Worm (Caenorhabditis elegans) whole organism, L2 larva: ENCODE data around the gene F56C9.6.

ENCODE experiments used
- R02D3.7 ChIP-seq: fragments of 150-350 bp; optimal IDR thresholded peaks from 2 replicates; lab custom pipeline; 2014; ENCODE audit warnings: missing biosample characterization, missing genetic modification characterization
- ama-1 ChIP-seq: fragments of 150-350 bp; optimal IDR thresholded peaks from 2 replicates; lab custom pipeline; 2018; ENCODE audit warnings: inconsistent platforms
- lin-39 ChIP-seq: fragments of 150-350 bp; optimal IDR thresholded peaks from 2 replicates; lab custom pipeline; 2014; ENCODE audit warnings: missing biosample characterization, missing genetic modification reagents, missing genetic modification characterization
- lsy-2 ChIP-seq, 2 experiments: fragments of 150-350 bp in 1 of 2; sonication (generic microtip) in 1 of 2; optimal IDR thresholded peaks; 2 replicates each; lab custom pipeline; 2014 to 2017; ENCODE audit warnings: missing biosample characterization in 2 of 2, missing genetic modification characterization in 2 of 2
- mbf-1 ChIP-seq: sonication (generic microtip); optimal IDR thresholded peaks from 2 replicates; lab custom pipeline; 2017; ENCODE audit warnings: missing biosample characterization, missing genetic modification characterization
- nhr-21 ChIP-seq: fragments of 150-350 bp; optimal IDR thresholded peaks from 2 replicates; lab custom pipeline; 2014; ENCODE audit warnings: missing biosample characterization, missing genetic modification characterization
- nhr-6 ChIP-seq: fragments of 150-350 bp; optimal IDR thresholded peaks from 2 replicates; lab custom pipeline; 2014; ENCODE audit warnings: missing biosample characterization, missing genetic modification characterization
- skn-1 ChIP-seq: sonication (generic microtip); optimal IDR thresholded peaks from 2 replicates; lab custom pipeline; 2017; ENCODE audit warnings: missing biosample characterization, missing genetic modification characterization
- unc-39 ChIP-seq: fragments of 150-350 bp; optimal IDR thresholded peaks from 2 replicates; lab custom pipeline; 2014; ENCODE audit warnings: missing biosample characterization, missing genetic modification characterization
- unc-62 ChIP-seq: fragments of 150-350 bp; optimal IDR thresholded peaks from 2 replicates; lab custom pipeline; 2014; ENCODE audit warnings: missing biosample characterization, missing genetic modification reagents, missing genetic modification characterization
- ztf-11 ChIP-seq: sonication (generic microtip); optimal IDR thresholded peaks from 2 replicates; lab custom pipeline; 2017; ENCODE audit warnings: missing biosample characterization, missing genetic modification characterization
- ztf-4 ChIP-seq: fragments of 150-350 bp; optimal IDR thresholded peaks from 2 replicates; lab custom pipeline; 2014; ENCODE audit warnings: missing biosample characterization, missing genetic modification characterization

DNA sequence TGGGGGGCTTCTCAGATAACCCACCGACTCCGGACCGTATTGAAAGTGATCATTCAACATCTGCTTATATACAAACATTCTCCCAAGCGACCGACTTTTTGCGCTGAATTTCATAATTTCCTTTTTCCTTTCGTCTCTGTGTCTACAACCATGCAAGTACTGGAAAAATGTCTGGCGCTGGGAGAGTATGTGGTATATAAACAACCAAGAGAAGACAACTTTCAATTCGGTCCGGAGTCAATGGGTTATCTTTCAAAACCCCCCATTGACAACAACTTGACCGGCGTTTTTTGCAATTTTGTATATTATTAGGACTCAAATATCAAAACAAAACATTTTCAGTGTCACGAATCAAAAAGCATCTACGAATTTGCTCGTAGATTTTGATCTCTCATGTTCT, 32.1 kb downstream of the F56C9.6 start:
- TF ChIP-seq ztf-4 (no peak), lsy-2 (tag; optimal IDR thresholded peaks at IDR 0.05; lab: Kevin White, UChicago) (peak; percentile 67 to 69), R02D3.7 (tag; lab: Kevin White, UChicago) (no peak), skn-1 (no peak), unc-39 (no peak), lin-39 (tag; lab: Kevin White, UChicago) (no peak), mbf-1 (tag; lab: Kevin White, UChicago) (no peak), nhr-6 (tag; lab: Kevin White, UChicago) (peak; percentile 16), ztf-11 (tag; lab: Kevin White, UChicago) (no peak), nhr-21 (peak; percentile 35), unc-62 (GFP tag; lab: Kevin White, UChicago) (no peak), ama-1 (lab: Kevin White, UChicago) (no peak)
